Worm (Caenorhabditis elegans): Measurements from ENCODE around the gene F17A9.4.
"Not testable (repeated sequence)": the region's sequence is repeated elsewhere in the genome, so short reads cannot be mapped to it uniquely, and the experiment has no call there.

F17A9.4 gene

DNA sequence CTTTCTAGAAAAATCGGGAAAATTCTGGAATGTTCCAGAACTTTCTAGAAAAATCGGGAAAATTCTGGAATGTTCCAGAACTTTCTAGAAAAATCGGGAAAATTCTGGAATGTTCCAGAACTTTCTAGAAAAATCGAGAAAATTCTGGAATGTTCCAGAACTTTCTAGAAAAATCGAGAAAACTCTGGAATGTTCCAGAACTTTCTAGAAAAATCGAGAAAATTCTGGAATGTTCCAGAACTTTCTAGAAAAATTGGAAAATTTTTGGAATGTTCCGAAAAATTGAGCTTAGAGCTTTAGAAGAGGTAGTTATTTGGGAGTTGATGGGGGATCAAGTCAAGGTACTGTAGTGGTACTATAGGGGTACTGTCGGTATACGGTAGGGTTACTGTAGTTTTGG lies 21.5 kb downstream of the F17A9.4 start:
- peak; percentile 23; the same call in 1 of the 2 replicates for TF ChIP-seq flt-1 (GFP tag; IDR thresholded peaks at IDR 0.05)

DNA sequence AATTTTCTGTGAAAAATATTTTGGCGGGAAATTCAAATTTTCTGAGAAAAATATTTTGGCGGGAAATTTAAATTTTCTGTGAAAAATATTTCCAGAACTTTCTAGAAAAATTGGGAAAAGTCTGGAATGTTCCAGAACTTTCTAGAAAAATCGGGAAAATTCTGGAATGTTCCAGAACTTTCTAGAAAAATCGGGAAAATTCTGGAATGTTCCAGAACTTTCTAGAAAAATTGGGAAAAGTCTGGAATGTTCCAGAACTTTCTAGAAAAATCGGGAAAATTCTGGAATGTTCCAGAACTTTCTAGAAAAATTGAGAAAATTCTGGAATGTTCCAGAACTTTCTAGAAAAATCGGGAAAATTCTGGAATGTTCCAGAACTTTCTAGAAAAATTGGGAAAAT lies 38.2 kb downstream of the F17A9.4 start:
- TF ChIP-seq flt-1 (GFP tag; IDR thresholded peaks at IDR 0.05) = 0 out of 2 replicates have a peak, but pooled peaks have one; percentile 9

DNA sequence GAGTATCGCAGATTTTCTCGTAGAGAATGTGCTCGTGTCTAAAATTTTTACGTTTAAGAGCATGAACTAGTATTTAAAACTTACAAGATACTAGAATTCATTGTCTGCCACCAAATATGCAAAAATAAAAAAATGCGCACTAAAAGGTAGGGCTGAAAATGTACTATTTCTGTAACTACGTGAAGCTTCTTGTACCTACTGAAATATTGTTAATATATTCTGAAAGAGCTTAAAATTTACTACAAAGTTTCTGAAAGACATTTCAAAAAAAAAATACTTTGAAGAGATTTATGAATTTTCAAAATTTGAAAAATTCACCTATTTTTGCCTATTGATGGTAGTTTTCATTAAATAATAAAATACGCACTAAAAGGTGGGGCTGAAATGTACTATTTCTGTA lies 40.5 kb downstream of the F17A9.4 start, which contains the start of gene fbxa-214:
fbxa-214 (minus strand) TSS at position 101 of the 400 bp plus-strand sequence.
- TF ChIP-seq ztf-29, flt-1, T22C8.4 (GFP tag; IDR thresholded peaks at IDR 0.05): not testable (repeated sequence)

ce11 chrV:6067112-6067511 lies 43.3 kb downstream of the F17A9.4 start, which contains the start of gene srh-10:
Gene srh-10, minus strand, starts transcription at chrV:6067140.
- TF ChIP-seq ztf-29 (GFP tag; IDR thresholded peaks at IDR 0.05) = no peak
- no peak for TF ChIP-seq flt-1 (GFP tag; IDR thresholded peaks at IDR 0.05)

- TF ChIP-seq ztf-23 (GFP tag; IDR thresholded peaks at IDR 0.05) = no peak
- no peak for TF ChIP-seq tab-1 (GFP tag; IDR thresholded peaks at IDR 0.05)
- no peak for TF ChIP-seq T22C8.4 (GFP tag; IDR thresholded peaks at IDR 0.05)
- no peak for TF ChIP-seq med-1 (GFP tag; optimal IDR thresholded peaks at IDR 0.05; ENCODE audit: insufficient read depth)
- TF ChIP-seq klf-2 (GFP tag; conservative IDR thresholded peaks at IDR 0.05) = no peak
- TF ChIP-seq flt-1 (GFP tag; IDR thresholded peaks at IDR 0.05) = no peak
- no peak for TF ChIP-seq cog-1 (tag; optimal IDR thresholded peaks at IDR 0.05)
- TF ChIP-seq ztf-29 (GFP tag; IDR thresholded peaks at IDR 0.05) = no peak
- no peak for TF ChIP-seq ref-1 (GFP tag; conservative IDR thresholded peaks at IDR 0.05)
Measured at ce11 chrV:6063330-6063729, 47.1 kb downstream of the F17A9.4 start, which contains the start of gene Y38A10A.2. Gene Y38A10A.2, minus strand, starts transcription at chrV:6063430.
